Worm (Caenorhabditis elegans) whole organism, early embryonic: ENCODE measurements around the gene Y25C1A.6.

Experiments
- B0310.2 ChIP-seq: sonication (generic microtip); optimal IDR thresholded peaks from 2 replicates; lab custom pipeline; 2016; ENCODE audit warnings: mild to moderate bottlenecking, missing genetic modification characterization, missing compliant biosample characterization
- F13C5.2 ChIP-seq: sonication (generic microtip); optimal IDR thresholded peaks from 2 replicates; lab custom pipeline; 2017; ENCODE audit warnings: mild to moderate bottlenecking, missing genetic modification characterization, inconsistent platforms, missing compliant biosample characterization
- aly-1 ChIP-seq: sonication (generic microtip); optimal IDR thresholded peaks from 2 replicates; lab custom pipeline; 2016; ENCODE audit warnings: missing genetic modification characterization, missing compliant biosample characterization
- ama-1 ChIP-seq: fragments of 150-350 bp; optimal IDR thresholded peaks from 2 replicates; lab custom pipeline; 2014
- ceh-13 ChIP-seq: fragments of 200-800 bp; sonication (Bioruptor generic); optimal IDR thresholded peaks from 2 replicates; lab custom pipeline; 2018; ENCODE audit warnings: mild to moderate bottlenecking, missing genetic modification characterization, missing compliant biosample characterization
- ceh-36 ChIP-seq: sonication (generic microtip); optimal IDR thresholded peaks from 2 replicates; lab custom pipeline; 2016; ENCODE audit warnings: missing genetic modification characterization, inconsistent platforms, missing compliant biosample characterization
- ets-7 ChIP-seq: sonication (generic microtip); optimal IDR thresholded peaks from 2 replicates; lab custom pipeline; 2016; ENCODE audit warnings: missing genotype, missing genetic modification characterization, missing compliant biosample characterization
- flt-1 ChIP-seq: fragments of 200-800 bp; sonication (Bioruptor generic); IDR thresholded peaks from 2 replicates; pipeline ENCODE4 v1.3.6; 2022; ENCODE audit warnings: missing genetic modification characterization, missing compliant biosample characterization
- hmbx-1 ChIP-seq: sonication (generic microtip); optimal IDR thresholded peaks from 2 replicates; lab custom pipeline; 2016; ENCODE audit warnings: mild to moderate bottlenecking, missing genetic modification characterization, missing compliant biosample characterization
- hmg-4 ChIP-seq: fragments of 200-800 bp; sonication (Bioruptor generic); optimal IDR thresholded peaks from 2 replicates; lab custom pipeline; 2018; ENCODE audit warnings: mild to moderate bottlenecking, missing genetic modification characterization, missing compliant biosample characterization
- hnd-1 ChIP-seq: sonication (generic microtip); optimal IDR thresholded peaks from 2 replicates; lab custom pipeline; 2016; ENCODE audit warnings: missing genetic modification characterization, missing compliant biosample characterization
- pes-1 ChIP-seq: fragments of 200-800 bp; sonication (Bioruptor generic); IDR thresholded peaks from 2 replicates; pipeline ENCODE4 v1.3.6; 2022; ENCODE audit warnings: missing genetic modification reagents, missing genetic modification characterization, missing compliant biosample characterization
- scrt-1 ChIP-seq: fragments of 200-800 bp; sonication (Bioruptor generic); IDR thresholded peaks from 2 replicates; pipeline ENCODE4 v1.3.6; 2022; ENCODE audit warnings: missing genetic modification characterization, missing compliant biosample characterization
- sea-1 ChIP-seq: fragments of 200-800 bp; sonication (Bioruptor generic); conservative IDR thresholded peaks from 2 replicates; pipeline ENCODE4 v1.3.6; 2022; ENCODE audit warnings: missing genetic modification characterization, missing compliant biosample characterization
- tbx-11 ChIP-seq: fragments of 200-800 bp; sonication (Bioruptor generic); IDR thresholded peaks from 2 replicates; pipeline ENCODE4 v1.3.6; 2022; ENCODE audit warnings: missing genetic modification characterization, missing compliant biosample characterization
- tbx-37 ChIP-seq: fragments of 200-800 bp; sonication (Bioruptor generic); conservative IDR thresholded peaks from 2 replicates; pipeline ENCODE4 v1.3.6; 2022; ENCODE audit warnings: missing genetic modification reagents, missing genetic modification characterization, missing compliant biosample characterization
- tra-4 ChIP-seq: sonication (generic microtip); optimal IDR thresholded peaks from 2 replicates; lab custom pipeline; 2017; ENCODE audit warnings: missing genetic modification characterization, missing compliant biosample characterization

The Y25C1A.6 gene

ce11 chrII:3060782-3061181 is at the start of gene Y25C1A.6:
Gene Y25C1A.6 (plus strand): TSS chrII:3061082.
- TF ChIP-seq aly-1 (tag; lab: Kevin White, UChicago): no peak

ce11 chrII:3012133-3012532 is 48.7 kb upstream of the Y25C1A.6 start, which contains the start of gene C41H7.9:
Gene C41H7.9 (minus strand): TSS chrII:3012233.
- no peak for TF ChIP-seq ama-1
- no peak for TF ChIP-seq scrt-1 (GFP tag; lab: Robert Waterston, UW)
- TF ChIP-seq hmbx-1 (tag; lab: Kevin White, UChicago): no peak
- TF ChIP-seq flt-1 (GFP tag; lab: Robert Waterston, UW): no peak
- TF ChIP-seq F13C5.2: no peak
- TF ChIP-seq tbx-37 (GFP tag; lab: Robert Waterston, UW): no peak
- TF ChIP-seq tbx-11: no peak
- TF ChIP-seq ceh-13 (GFP tag; lab: Kevin White, UChicago): no peak

- no peak for TF ChIP-seq tra-4
- TF ChIP-seq hmbx-1 (tag; lab: Kevin White, UChicago): no peak
- no peak for TF ChIP-seq ceh-13 (GFP tag; lab: Kevin White, UChicago)
- TF ChIP-seq flt-1 (GFP tag; lab: Robert Waterston, UW): no peak
- TF ChIP-seq aly-1 (tag; lab: Kevin White, UChicago): no peak
- no peak for TF ChIP-seq B0310.2 (tag; lab: Kevin White, UChicago)
- TF ChIP-seq sea-1 (GFP tag; lab: Robert Waterston, UW): no peak
These were observed 46.6 kb upstream of the Y25C1A.6 start, which contains the start of gene C41H7.2 for ce11 chrII:3014196-3014849. Gene C41H7.2 (plus strand): TSS chrII:3014817.

ce11 chrII:3019807-3020206 is 41.1 kb upstream of the Y25C1A.6 start, which contains the start of gene clec-3:
Gene clec-3 (minus strand): TSS chrII:3019907.
- no peak for TF ChIP-seq flt-1 (GFP tag; lab: Robert Waterston, UW)
- no peak for TF ChIP-seq hmg-4 (GFP tag; lab: Kevin White, UChicago)
- no peak for TF ChIP-seq hmbx-1 (tag; lab: Kevin White, UChicago)
- TF ChIP-seq ceh-36 (tag; lab: Kevin White, UChicago): no peak
- no peak for TF ChIP-seq tbx-11
- TF ChIP-seq sea-1 (GFP tag; lab: Robert Waterston, UW): no peak

ce11 chrII:3020899-3021298 is 40.0 kb upstream of the Y25C1A.6 start:
- TF ChIP-seq F13C5.2 (no peak), aly-1 (tag; lab: Kevin White, UChicago) (no peak), ceh-36 (tag; lab: Kevin White, UChicago) (no peak), ceh-13 (GFP tag; lab: Kevin White, UChicago) (no peak), flt-1 (GFP tag; lab: Robert Waterston, UW) (no peak), B0310.2 (tag; lab: Kevin White, UChicago) (no peak), pes-1 (GFP tag; lab: Robert Waterston, UW) (no peak), hmbx-1 (tag; lab: Kevin White, UChicago) (no peak), tbx-11 (no peak), scrt-1 (GFP tag; lab: Robert Waterston, UW) (no peak), hnd-1 (tag; lab: Kevin White, UChicago) (no peak), sea-1 (GFP tag; lab: Robert Waterston, UW) (no peak), tra-4 (no peak)

ce11 chrII:3023381-3023935 is 37.4 kb upstream of the Y25C1A.6 start, which contains the start of gene clec-2:
Gene clec-2 (minus strand): TSS chrII:3023431.
- no peak for TF ChIP-seq ceh-36 (tag; lab: Kevin White, UChicago)
- TF ChIP-seq sea-1 (GFP tag; lab: Robert Waterston, UW): no peak

- no peak for TF ChIP-seq F13C5.2
- TF ChIP-seq hmbx-1 (tag; lab: Kevin White, UChicago): no peak
- TF ChIP-seq ceh-36 (tag; lab: Kevin White, UChicago): no peak
- TF ChIP-seq ets-7 (tag; lab: Kevin White, UChicago): no peak
- no peak for TF ChIP-seq tbx-37 (GFP tag; lab: Robert Waterston, UW)
- TF ChIP-seq scrt-1 (GFP tag; lab: Robert Waterston, UW): no peak
- TF ChIP-seq tbx-11: no peak
- TF ChIP-seq ceh-13 (GFP tag; lab: Kevin White, UChicago): no peak
- no peak for TF ChIP-seq hnd-1 (tag; lab: Kevin White, UChicago)
- no peak for TF ChIP-seq flt-1 (GFP tag; lab: Robert Waterston, UW)
- no peak for TF ChIP-seq aly-1 (tag; lab: Kevin White, UChicago)
- no peak for TF ChIP-seq pes-1 (GFP tag; lab: Robert Waterston, UW)
- no peak for TF ChIP-seq hmg-4 (GFP tag; lab: Kevin White, UChicago)
- no peak for TF ChIP-seq sea-1 (GFP tag; lab: Robert Waterston, UW)
- no peak for TF ChIP-seq tra-4
- TF ChIP-seq ama-1: no peak
These were observed 36.2 kb upstream of the Y25C1A.6 start for ce11 chrII:3024655-3025054.

ce11 chrII:3028264-3028663 is 32.6 kb upstream of the Y25C1A.6 start:
- no peak for TF ChIP-seq B0310.2 (tag; lab: Kevin White, UChicago)
